Worm (Caenorhabditis elegans) whole organism, L1 larva: Measurements from ENCODE around the gene W04E12.7.

Source experiments
- C04F5.9 ChIP-seq: sonication (generic microtip); optimal IDR thresholded peaks from 2 replicates; lab custom pipeline; 2016; ENCODE audit warnings: missing genetic modification characterization, missing compliant biosample characterization
- C16A3.4 ChIP-seq: fragments of 150-350 bp; optimal IDR thresholded peaks from 2 replicates; lab custom pipeline; 2014; ENCODE audit warnings: missing biosample characterization, missing genetic modification characterization
- Y116A8C.19 ChIP-seq: sonication (generic microtip); optimal IDR thresholded peaks from 2 replicates; lab custom pipeline; 2016; ENCODE audit warnings: missing compliant biosample characterization, missing genetic modification characterization, borderline replicate concordance
- alr-1 ChIP-seq: fragments of 200-800 bp; sonication (Bioruptor generic); optimal IDR thresholded peaks from 2 replicates; lab custom pipeline; 2018; ENCODE audit warnings: borderline replicate concordance, mild to moderate bottlenecking, missing genetic modification characterization, missing compliant biosample characterization
- ceh-8 ChIP-seq: fragments of 200-800 bp; sonication (Bioruptor generic); optimal IDR thresholded peaks from 2 replicates; lab custom pipeline; 2018; ENCODE audit warnings: mild to moderate bottlenecking, missing genetic modification characterization, moderate library complexity, missing compliant biosample characterization
- ceh-82 ChIP-seq, 3 experiments: fragments of 150-350 bp in 1 of 3; sonication (generic microtip) in 2 of 3; optimal IDR thresholded peaks; 2 replicates each; lab custom pipeline; 2014 to 2017; ENCODE audit warnings: missing biosample characterization in 3 of 3, missing genetic modification characterization in 3 of 3
- ceh-90 ChIP-seq: sonication (generic microtip); optimal IDR thresholded peaks from 2 replicates; lab custom pipeline; 2016; ENCODE audit warnings: missing genetic modification characterization, missing compliant biosample characterization
- ces-1 ChIP-seq: fragments of 150-350 bp; optimal IDR thresholded peaks from 2 replicates; lab custom pipeline; 2014; ENCODE audit warnings: missing biosample characterization, missing genetic modification reagents, missing genetic modification characterization
- dpl-1 ChIP-seq, 3 experiments: fragments of 150-350 bp in 2 of 3; sonication (generic microtip) in 1 of 3; optimal IDR thresholded peaks; 2 replicates each; lab custom pipeline; 2014 to 2017; ENCODE audit warnings: missing biosample characterization in 3 of 3, missing genetic modification characterization in 3 of 3, missing genetic modification reagents in 3 of 3
- efl-3 ChIP-seq: fragments of 200-800 bp; sonication (Bioruptor generic); optimal IDR thresholded peaks from 2 replicates; lab custom pipeline; 2018; ENCODE audit warnings: mild to moderate bottlenecking, missing genetic modification characterization, missing compliant biosample characterization
- egl-13 ChIP-seq: sonication (generic microtip); optimal IDR thresholded peaks from 2 replicates; lab custom pipeline; 2016; ENCODE audit warnings: missing genotype, missing genetic modification reagents, missing genetic modification characterization, missing compliant biosample characterization
- egl-27 ChIP-seq, 2 experiments: fragments of 150-350 bp in 1 of 2; sonication (generic microtip); optimal IDR thresholded peaks; 3 replicates each; lab custom pipeline; 2017 to 2018; ENCODE audit warnings: missing biosample characterization in 2 of 2, missing genetic modification characterization in 2 of 2, missing genetic modification reagents in 2 of 2
- elt-2 ChIP-seq: sonication (generic microtip); optimal IDR thresholded peaks from 2 replicates; lab custom pipeline; 2016; ENCODE audit warnings: missing genetic modification characterization, mild to moderate bottlenecking, inconsistent platforms, missing compliant biosample characterization, missing genetic modification reagents
- fkh-10 ChIP-seq: sonication (generic microtip); optimal IDR thresholded peaks from 2 replicates; lab custom pipeline; 2017; ENCODE audit warnings: missing biosample characterization, missing genetic modification reagents, missing genetic modification characterization
- fkh-4 ChIP-seq: sonication (generic microtip); optimal IDR thresholded peaks from 2 replicates; lab custom pipeline; 2016; ENCODE audit warnings: missing compliant biosample characterization, missing genetic modification characterization, borderline replicate concordance
- fos-1 ChIP-seq: fragments of 150-350 bp; optimal IDR thresholded peaks from 2 replicates; lab custom pipeline; 2014; ENCODE audit warnings: missing biosample characterization, missing genetic modification characterization
- grh-1 ChIP-seq: fragments of 200-800 bp; sonication (Bioruptor generic); IDR thresholded peaks from 2 replicates; pipeline ENCODE4 v1.3.6; 2022; ENCODE audit warnings: missing genetic modification reagents, missing genetic modification characterization, missing compliant biosample characterization
- irx-1 ChIP-seq: sonication (generic microtip); optimal IDR thresholded peaks from 2 replicates; lab custom pipeline; 2016; ENCODE audit warnings: missing genetic modification characterization, missing compliant biosample characterization
- isw-1 ChIP-seq: fragments of 200-800 bp; sonication (Bioruptor generic); IDR thresholded peaks from 2 replicates; pipeline ENCODE4 v1.3.6; 2022; ENCODE audit warnings: missing genetic modification characterization, missing compliant biosample characterization
- lin-15B ChIP-seq: fragments of 150-350 bp; sonication (generic microtip); optimal IDR thresholded peaks from 3 replicates; lab custom pipeline; 2014; ENCODE audit warnings: missing biosample characterization, missing genetic modification characterization
- lin-35 ChIP-seq, 2 experiments: fragments of 150-350 bp; optimal IDR thresholded peaks; 2 replicates each; lab custom pipeline; 2014; ENCODE audit warnings: missing biosample characterization in 2 of 2, missing genetic modification characterization in 2 of 2, missing genetic modification reagents in 2 of 2
- lsy-2 ChIP-seq, 2 experiments: fragments of 150-350 bp; optimal IDR thresholded peaks; 2 replicates each; lab custom pipeline; 2014; ENCODE audit warnings: missing biosample characterization in 2 of 2, missing genetic modification characterization in 2 of 2
- mef-2 ChIP-seq: fragments of 150-350 bp; optimal IDR thresholded peaks from 2 replicates; lab custom pipeline; 2014; ENCODE audit warnings: missing biosample characterization, missing genetic modification characterization
- nhr-20 ChIP-seq: sonication (generic microtip); optimal IDR thresholded peaks from 2 replicates; lab custom pipeline; 2016; ENCODE audit warnings: mild to moderate bottlenecking, missing genetic modification characterization, missing compliant biosample characterization
- nhr-237 ChIP-seq: fragments of 150-350 bp; optimal IDR thresholded peaks from 2 replicates; lab custom pipeline; 2014; ENCODE audit warnings: missing biosample characterization, missing genetic modification characterization
- nhr-28 ChIP-seq: fragments of 150-350 bp; optimal IDR thresholded peaks from 2 replicates; lab custom pipeline; 2014; ENCODE audit warnings: missing biosample characterization, missing genetic modification characterization
- nhr-71 ChIP-seq: sonication (generic microtip); optimal IDR thresholded peaks from 2 replicates; lab custom pipeline; 2016; ENCODE audit warnings: mild to moderate bottlenecking, missing genetic modification characterization, moderate library complexity, missing compliant biosample characterization
- nhr-76 ChIP-seq: sonication (generic microtip); optimal IDR thresholded peaks from 2 replicates; lab custom pipeline; 2017; ENCODE audit warnings: missing biosample characterization, missing genetic modification characterization
- nhr-77 ChIP-seq: fragments of 150-350 bp; optimal IDR thresholded peaks from 2 replicates; lab custom pipeline; 2014; ENCODE audit warnings: missing biosample characterization, missing genetic modification characterization
- nhr-84 ChIP-seq: sonication (generic microtip); optimal IDR thresholded peaks from 2 replicates; lab custom pipeline; 2017; ENCODE audit warnings: missing biosample characterization, missing genetic modification characterization
- nhr-85 ChIP-seq: sonication (generic microtip); peaks from one replicate; lab custom pipeline; 2016; ENCODE audit warnings: missing genetic modification characterization, inconsistent platforms, missing compliant biosample characterization
- pqm-1 ChIP-seq: sonication (generic microtip); optimal IDR thresholded peaks from 3 replicates; lab custom pipeline; 2017; ENCODE audit warnings: missing biosample characterization, missing genetic modification characterization
- sptf-1 ChIP-seq: fragments of 150-350 bp; optimal IDR thresholded peaks from 2 replicates; lab custom pipeline; 2014; ENCODE audit warnings: missing biosample characterization, missing genetic modification characterization
- tbx-2 ChIP-seq: sonication (generic microtip); optimal IDR thresholded peaks from 2 replicates; lab custom pipeline; 2016; ENCODE audit warnings: missing genetic modification characterization, missing compliant biosample characterization
- unc-130 ChIP-seq: fragments of 150-350 bp; optimal IDR thresholded peaks from 2 replicates; lab custom pipeline; 2017; ENCODE audit warnings: missing biosample characterization, missing genetic modification characterization, inconsistent platforms
- unc-30 ChIP-seq: sonication (generic microtip); optimal IDR thresholded peaks from 2 replicates; lab custom pipeline; 2017; ENCODE audit warnings: missing biosample characterization, missing genetic modification characterization
- unc-62 ChIP-seq: fragments of 150-350 bp; optimal IDR thresholded peaks from 2 replicates; lab custom pipeline; 2014; ENCODE audit warnings: missing biosample characterization, missing genetic modification reagents, missing genetic modification characterization
- vab-15 ChIP-seq: sonication (generic microtip); optimal IDR thresholded peaks from 2 replicates; lab custom pipeline; 2017; ENCODE audit warnings: missing genotype, mild to moderate bottlenecking, missing genetic modification characterization, missing compliant biosample characterization
- ztf-4 ChIP-seq: fragments of 150-350 bp; optimal IDR thresholded peaks from 2 replicates; lab custom pipeline; 2014; ENCODE audit warnings: missing biosample characterization, missing genetic modification characterization

The W04E12.7 gene

DNA sequence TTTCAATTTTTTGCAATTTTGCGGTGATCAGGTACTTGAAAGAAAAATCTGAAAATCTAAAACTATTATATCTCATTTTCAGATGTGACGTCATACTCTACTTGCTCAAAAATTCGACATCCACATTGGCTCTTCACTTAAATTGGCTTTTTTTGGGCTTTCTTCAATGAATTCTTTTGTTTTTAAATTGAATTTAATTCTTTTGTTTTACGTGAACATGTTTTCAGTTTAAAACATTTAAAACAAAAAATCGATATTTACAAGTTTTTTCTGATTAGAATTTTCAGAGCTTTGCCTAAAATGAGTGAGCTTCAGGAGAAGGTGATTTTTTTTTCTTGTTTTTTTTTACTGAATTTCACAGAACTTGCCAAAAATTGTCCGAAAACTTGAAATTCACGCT, 4.3 kb upstream of the W04E12.7 start, which contains the start of gene W04E12.3:
W04E12.3 (plus strand) TSS at position 301 of the 400 bp plus-strand sequence.
- TF ChIP-seq tbx-2 (tag; lab: Kevin White, UChicago) (no peak), fkh-10 (GFP tag; lab: Kevin White, UChicago) (no peak), dpl-1 (GFP tag; optimal IDR thresholded peaks at IDR 0.05; lab: Kevin White, UChicago) (no peak), ceh-90 (tag; lab: Kevin White, UChicago) (no peak), egl-13 (tag; lab: Kevin White, UChicago) (no peak), C04F5.9 (tag; lab: Kevin White, UChicago) (no peak), C16A3.4 (tag; lab: Kevin White, UChicago) (no peak), fkh-4 (tag; lab: Kevin White, UChicago) (no peak), pqm-1 (tag; lab: Kevin White, UChicago) (no peak), unc-30 (tag; lab: Kevin White, UChicago) (no peak), nhr-20 (tag; lab: Kevin White, UChicago) (no peak), nhr-237 (tag; lab: Kevin White, UChicago) (no peak), nhr-77 (no peak)

DNA sequence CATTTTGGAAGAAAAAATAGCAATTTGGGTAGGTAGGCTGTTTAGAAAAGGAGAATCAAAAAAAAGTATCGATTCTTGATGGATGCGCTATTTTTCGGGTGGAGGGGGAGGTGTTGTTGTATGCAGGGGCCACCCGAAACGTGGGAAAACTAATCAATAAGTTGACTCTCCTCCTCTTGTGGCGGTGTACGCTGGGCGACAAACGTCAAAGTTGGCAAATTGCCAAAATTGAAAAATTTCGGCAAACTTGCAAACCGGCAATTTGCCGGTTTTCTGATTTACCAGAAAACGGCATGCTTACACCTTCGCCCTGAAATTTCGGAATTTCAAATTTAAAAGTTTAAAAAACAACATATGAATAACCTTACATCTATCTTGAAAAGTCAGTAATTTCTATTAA, 3.7 kb upstream of the W04E12.7 start, which contains the start of gene W04E12.2:
W04E12.2 (minus strand) TSS at position 101 of the 400 bp plus-strand sequence.
- no peak for TF ChIP-seq lin-35 (GFP tag; optimal IDR thresholded peaks at IDR 0.05; lab: Kevin White, UChicago)
- TF ChIP-seq fos-1 (tag; lab: Kevin White, UChicago), result no peak
- no peak for TF ChIP-seq elt-2
- no peak for TF ChIP-seq unc-130 (tag; lab: Kevin White, UChicago)
- no peak for TF ChIP-seq lsy-2 (tag; optimal IDR thresholded peaks at IDR 0.05; lab: Kevin White, UChicago)
- TF ChIP-seq efl-3, result no peak
- no peak for TF ChIP-seq fkh-4 (tag; lab: Kevin White, UChicago)
- TF ChIP-seq ztf-4, result no peak
- no peak for TF ChIP-seq mef-2 (tag; lab: Kevin White, UChicago)
- TF ChIP-seq nhr-85 (tag; lab: Kevin White, UChicago), result no peak
- TF ChIP-seq irx-1 (tag; lab: Kevin White, UChicago), result no peak
- TF ChIP-seq sptf-1 (tag; lab: Kevin White, UChicago), result no peak
- no peak for TF ChIP-seq nhr-71
- TF ChIP-seq isw-1 (GFP tag; lab: Robert Waterston, UW), result no peak
- TF ChIP-seq Y116A8C.19 (tag; lab: Kevin White, UChicago), result no peak
- TF ChIP-seq dpl-1 (GFP tag; optimal IDR thresholded peaks at IDR 0.05; lab: Kevin White, UChicago), result no peak
- no peak for TF ChIP-seq egl-27 (tag; optimal IDR thresholded peaks at IDR 0.05; lab: Kevin White, UChicago)
- no peak for TF ChIP-seq ces-1 (GFP tag; lab: Kevin White, UChicago)

DNA sequence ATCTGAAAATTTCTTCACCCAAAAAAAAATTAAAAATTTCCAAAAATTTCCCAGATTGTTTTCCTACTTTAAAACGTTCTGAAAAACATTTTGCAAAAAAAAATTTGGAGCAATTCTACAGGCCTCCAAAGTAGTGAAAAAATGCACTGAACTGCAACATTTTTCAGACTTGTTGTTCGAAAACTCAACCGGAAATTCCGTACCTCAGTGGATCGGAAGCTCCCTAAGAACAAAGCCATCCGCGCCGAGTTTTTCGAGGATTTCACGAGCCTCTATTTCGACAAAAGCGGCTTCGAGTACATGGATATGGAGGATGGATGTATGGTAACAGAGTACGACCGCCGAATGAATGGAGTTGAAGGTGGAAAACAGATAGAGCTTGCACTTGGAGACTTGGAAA, 759 bp upstream of the W04E12.7 start, which contains the start of gene fbxa-131:
fbxa-131 (plus strand) TSS at position 301 of the 400 bp plus-strand sequence.
- TF ChIP-seq nhr-84 (tag; lab: Kevin White, UChicago) (no peak), unc-62 (GFP tag; lab: Kevin White, UChicago) (no peak), fos-1 (tag; lab: Kevin White, UChicago) (no peak), ceh-8 (GFP tag; lab: Kevin White, UChicago) (no peak), nhr-28 (tag; lab: Kevin White, UChicago) (no peak), grh-1 (no peak), pqm-1 (tag; lab: Kevin White, UChicago) (no peak), vab-15 (tag; lab: Kevin White, UChicago) (no peak), alr-1 (no peak), lin-15B (tag; lab: Kevin White, UChicago) (no peak), ceh-82 (tag; optimal IDR thresholded peaks at IDR 0.05; lab: Kevin White, UChicago) (no peak), nhr-76 (tag; lab: Kevin White, UChicago) (no peak)
